Fruit fly (Drosophila melanogaster): ENCODE measurements around the gene CG12659.

Gene CG12659

DNA sequence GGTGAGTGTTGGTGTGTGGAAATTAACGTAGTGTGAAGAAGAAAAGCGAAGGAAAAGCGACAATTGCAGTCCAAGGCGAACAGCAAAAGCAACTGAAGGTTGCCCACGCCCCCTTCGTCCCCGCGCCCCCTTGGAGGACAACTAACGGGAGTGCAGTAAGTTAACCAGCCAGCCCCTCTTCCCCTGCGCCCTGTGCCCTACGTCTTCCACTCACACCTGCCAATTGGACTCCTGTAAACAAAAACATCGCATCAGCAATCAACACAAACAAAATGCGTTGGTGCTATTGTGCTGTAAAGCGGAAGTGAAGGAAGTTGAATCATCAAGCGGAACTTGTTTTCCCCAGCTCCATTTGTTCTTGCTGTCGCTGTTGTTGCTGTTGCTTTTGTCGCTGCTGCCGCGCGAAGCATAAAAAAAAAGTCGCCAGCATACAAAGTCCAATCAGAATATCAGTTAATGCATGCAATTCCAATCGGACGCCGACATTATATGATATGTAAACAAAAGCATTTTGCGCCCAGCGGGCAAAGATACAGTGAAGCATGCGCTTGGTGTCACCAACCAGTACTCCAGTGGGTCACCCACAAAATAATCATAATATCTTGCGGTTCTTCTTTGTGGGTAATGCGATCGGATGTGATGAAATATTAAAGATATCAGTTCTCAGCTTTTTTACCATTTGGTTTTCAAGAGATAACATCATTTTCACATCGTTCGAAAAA, 1.1 kb upstream of the CG12659 start (continued):
- TF ChIP-seq Ets96B (tag; optimal IDR thresholded peaks at IDR 0.05) = peak; percentile 2
- no peak for TF ChIP-seq fkh (GFP tag; optimal IDR thresholded peaks at IDR 0.05)
- no peak for TF ChIP-seq acj6 (GFP tag; optimal IDR thresholded peaks at IDR 0.05)
- TF ChIP-seq CG31627 (GFP tag; optimal IDR thresholded peaks at IDR 0.05) = peak; percentile 9
- TF ChIP-seq CG3919 (GFP tag; optimal IDR thresholded peaks at IDR 0.05) = peak; percentile 44
- TF ChIP-seq CG1621 (tag; optimal IDR thresholded peaks at IDR 0.05) = peak; percentile 65
- TF ChIP-seq svp (GFP tag) = peak; percentile 74
- no peak for TF ChIP-seq CG8319 (GFP tag; optimal IDR thresholded peaks at IDR 0.05)
- no peak for TF ChIP-seq Blimp-1 (GFP tag; optimal IDR thresholded peaks at IDR 0.05)
- TF ChIP-seq CG11294 (GFP tag; IDR thresholded peaks at IDR 0.05) = no peak
- peak; percentile 56 for TF ChIP-seq CG10669 (GFP tag; optimal IDR thresholded peaks at IDR 0.05)
- TF ChIP-seq CG15336 (GFP tag; IDR thresholded peaks at IDR 0.05) = no peak
- TF ChIP-seq Eip93F (GFP tag; optimal IDR thresholded peaks at IDR 0.05) = no peak
- TF ChIP-seq esn (GFP tag; optimal IDR thresholded peaks at IDR 0.05) = peak; percentile 38
- TF ChIP-seq salr (GFP tag; optimal IDR thresholded peaks at IDR 0.05) = no peak
- no peak for TF ChIP-seq vri (GFP tag; optimal IDR thresholded peaks at IDR 0.05)

DNA sequence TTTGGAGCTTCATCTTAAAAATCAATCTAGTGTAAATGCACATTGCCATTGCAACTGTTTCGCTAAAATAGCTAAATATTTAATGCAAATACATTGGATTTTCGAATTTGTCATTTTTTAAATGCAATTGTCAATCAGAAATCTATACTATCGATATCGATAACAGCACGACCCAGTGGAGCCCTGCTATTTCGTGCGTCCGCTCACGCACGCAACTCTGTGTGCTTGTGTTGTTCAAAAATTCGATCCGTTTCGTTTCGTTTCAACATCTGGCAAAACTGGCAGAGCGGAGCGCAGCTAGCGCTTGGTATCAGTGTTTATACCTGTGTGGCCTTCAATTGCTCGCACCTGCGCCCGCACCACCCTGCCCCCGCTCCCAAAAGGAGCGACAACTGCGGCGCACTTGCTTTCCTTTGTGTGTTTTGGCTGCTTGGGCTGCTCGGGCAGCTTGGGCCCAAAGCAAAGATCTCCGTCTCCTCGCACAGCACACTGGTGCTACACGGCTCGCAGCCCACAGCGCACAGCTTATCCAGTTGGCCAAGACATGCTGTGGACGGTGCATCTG, 2.8 kb downstream of the CG12659 start, which contains the start of gene CG12081:
Gene CG12081 (plus strand): TSS at position 205 of the 565 bp plus-strand sequence.
- TF ChIP-seq Eip78C (GFP tag) = peak; percentile 44
- no peak for TF ChIP-seq Eip93F (GFP tag; optimal IDR thresholded peaks at IDR 0.05)
- TF ChIP-seq esn (GFP tag; optimal IDR thresholded peaks at IDR 0.05) = peak; percentile 24
- no peak for TF ChIP-seq ss (GFP tag; optimal IDR thresholded peaks at IDR 0.05)
- peak; percentile 48 for TF ChIP-seq fkh (GFP tag; optimal IDR thresholded peaks at IDR 0.05)
- no peak for TF ChIP-seq pdm3 (GFP tag; optimal IDR thresholded peaks at IDR 0.05)
- peak; percentile 19 for TF ChIP-seq lz (GFP tag; optimal IDR thresholded peaks at IDR 0.05)
- peak; percentile 54 for TF ChIP-seq Sox14 (GFP tag; optimal IDR thresholded peaks at IDR 0.05)
- no peak for TF ChIP-seq CG3919 (GFP tag; optimal IDR thresholded peaks at IDR 0.05)
- peak; percentile 46 for TF ChIP-seq achi (GFP tag; optimal IDR thresholded peaks at IDR 0.05)
- TF ChIP-seq CG11762 (GFP tag; optimal IDR thresholded peaks at IDR 0.05; ENCODE audit: insufficient read depth) = no peak
- no peak for TF ChIP-seq CG10669 (GFP tag; optimal IDR thresholded peaks at IDR 0.05)
- TF ChIP-seq CG6163 (GFP tag; IDR thresholded peaks at IDR 0.05) = 0 out of 3 replicates have a peak, but pooled peaks have one; percentile 7
- no peak for TF ChIP-seq CG16779 (tag; optimal IDR thresholded peaks at IDR 0.05)

DNA sequence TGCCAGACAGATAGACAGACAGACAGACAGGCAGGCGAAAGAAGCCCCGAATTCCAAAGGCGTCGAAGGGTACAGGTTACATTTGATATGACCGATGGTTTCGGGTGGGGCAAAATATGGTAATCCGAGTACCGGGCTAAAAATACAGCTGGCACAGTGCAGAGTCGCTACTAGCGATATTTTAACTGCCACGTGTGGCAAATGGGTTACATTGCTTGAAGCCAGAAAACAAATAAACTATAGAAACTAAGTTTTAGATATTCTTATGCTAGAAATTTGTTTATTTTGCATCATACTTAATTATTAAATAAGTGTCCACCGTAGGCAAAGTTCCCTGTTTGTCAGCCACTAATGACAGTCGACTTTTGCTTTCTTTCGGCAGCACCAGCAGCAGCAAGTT, 8.4 kb downstream of the CG12659 start:
- TF ChIP-seq acj6 (GFP tag; optimal IDR thresholded peaks at IDR 0.05) = no peak
- TF ChIP-seq Eip78C (GFP tag) = peak; percentile 43

DNA sequence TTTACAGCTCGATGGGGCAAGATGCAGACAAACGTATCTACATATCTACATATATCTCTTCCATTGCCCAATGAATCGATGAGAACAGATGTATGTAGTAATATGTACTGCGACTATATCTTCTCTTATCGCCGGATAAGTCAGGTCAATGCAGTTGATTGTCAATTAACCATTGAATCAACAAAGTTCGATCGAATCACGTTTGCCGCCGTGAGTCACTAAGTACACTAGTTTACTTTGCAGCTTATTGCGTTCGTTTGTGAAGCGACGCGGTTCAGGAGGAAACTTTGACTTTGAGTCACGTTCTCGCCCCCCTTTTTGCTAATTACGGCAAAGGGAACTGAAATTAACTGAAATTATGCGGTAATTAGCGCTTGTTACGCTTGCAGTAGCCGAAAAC, 10.7 kb downstream of the CG12659 start:
- TF ChIP-seq salr (GFP tag; optimal IDR thresholded peaks at IDR 0.05) (peak in 1 of 2 experiments; percentile 7), esn (GFP tag; optimal IDR thresholded peaks at IDR 0.05) (no peak), CG6808 (GFP tag; optimal IDR thresholded peaks at IDR 0.05) (peak; percentile 25), ss (GFP tag; optimal IDR thresholded peaks at IDR 0.05) (peak; percentile 26 to 55), Ets21C (GFP tag; optimal IDR thresholded peaks at IDR 0.05) (no peak), OdsH (GFP tag; optimal IDR thresholded peaks at IDR 0.05) (no peak), Eip78C (GFP tag) (peak; percentile 63), CG9139 (GFP tag; optimal IDR thresholded peaks at IDR 0.05) (peak; percentile 15), spab (GFP tag; optimal IDR thresholded peaks at IDR 0.05) (peak; percentile 14), CG34406 (GFP tag; optimal IDR thresholded peaks at IDR 0.05) (no peak), CG8119 (GFP tag; IDR thresholded peaks at IDR 0.05) (0 out of 3 replicates have a peak, but pooled peaks have one; percentile 13), pdm3 (GFP tag; optimal IDR thresholded peaks at IDR 0.05) (no peak), CG10669 (GFP tag; optimal IDR thresholded peaks at IDR 0.05) (peak; percentile 35), net (GFP tag; optimal IDR thresholded peaks at IDR 0.05) (no peak), CG10631 (GFP tag; optimal IDR thresholded peaks at IDR 0.05) (no peak), CG1621 (tag; optimal IDR thresholded peaks at IDR 0.05) (no peak)
